Fruit fly (Drosophila melanogaster): Measurements from ENCODE around the gene CG12395.

DNA sequence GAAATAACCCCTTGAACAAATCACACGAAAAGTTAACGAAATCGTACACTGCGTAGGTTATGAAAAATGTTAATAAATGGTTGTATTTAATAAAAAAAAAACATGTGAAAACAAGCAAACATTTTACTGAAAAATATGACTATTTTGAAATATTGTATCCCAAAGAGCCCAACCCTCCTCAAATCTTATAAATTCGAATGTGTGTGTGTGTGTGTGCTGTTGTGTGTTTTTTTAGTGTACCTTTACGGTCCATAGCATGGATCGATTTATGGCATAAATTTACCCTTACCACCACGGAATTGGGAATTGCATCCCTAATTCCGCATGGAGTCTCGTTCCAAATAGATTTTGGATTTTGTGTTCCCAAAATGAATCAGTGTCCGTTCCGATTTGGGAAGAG, 40.8 kb upstream of the CG12395 start:
- no peak for TF ChIP-seq pan (optimal IDR thresholded peaks at IDR 0.05)
- TF ChIP-seq Dll (optimal IDR thresholded peaks at IDR 0.05): no peak
- no peak for TF ChIP-seq EcR (GFP tag; optimal IDR thresholded peaks at IDR 0.05)
